Fruit fly (Drosophila melanogaster): ENCODE measurements around the gene CG17361.

The CG17361 gene

dm6 chr3L:14028485-14029384, 31.7 kb downstream of the CG17361 start, which contains the start of gene Ptip:
Ptip (minus strand) TSS chr3L:14029121.
- no peak for TF ChIP-seq Eip93F (GFP tag; optimal IDR thresholded peaks at IDR 0.05)
- TF ChIP-seq vri (GFP tag; optimal IDR thresholded peaks at IDR 0.05), result no peak
- no peak for TF ChIP-seq Ets21C (GFP tag; optimal IDR thresholded peaks at IDR 0.05)
- no peak for TF ChIP-seq spab (GFP tag; optimal IDR thresholded peaks at IDR 0.05)
- peak; percentile 62 for TF ChIP-seq fkh (GFP tag; optimal IDR thresholded peaks at IDR 0.05)
- TF ChIP-seq CG6792 (GFP tag; optimal IDR thresholded peaks at IDR 0.05), result peak; percentile 30
- no peak for TF ChIP-seq Hr39 (GFP tag; optimal IDR thresholded peaks at IDR 0.05)
- TF ChIP-seq CG3919 (GFP tag; optimal IDR thresholded peaks at IDR 0.05), result peak; percentile 77
- TF ChIP-seq Eip78C (GFP tag), result peak; percentile 15
- peak; percentile 46 for TF ChIP-seq esn (GFP tag; optimal IDR thresholded peaks at IDR 0.05)
- no peak for TF ChIP-seq CG3032 (tag; optimal IDR thresholded peaks at IDR 0.05)
- TF ChIP-seq topi (GFP tag; optimal IDR thresholded peaks at IDR 0.05), result no peak
- peak; percentile 19 for TF ChIP-seq CG8632 (GFP tag; optimal IDR thresholded peaks at IDR 0.05)
- TF ChIP-seq Lpt (GFP tag; optimal IDR thresholded peaks at IDR 0.05), result no peak
- no peak for TF ChIP-seq dsx (GFP tag; optimal IDR thresholded peaks at IDR 0.05; ENCODE audit: poor library complexity, severe bottlenecking)
- no peak for TF ChIP-seq CG1621 (tag; optimal IDR thresholded peaks at IDR 0.05)
- TF ChIP-seq CG15336 (GFP tag; IDR thresholded peaks at IDR 0.05), result peak; percentile 36; the same call in 1 of the 2 replicates
- peak; percentile 96 for TF ChIP-seq Blimp-1 (GFP tag; optimal IDR thresholded peaks at IDR 0.05)
- 0 out of 3 replicates have a peak, but pooled peaks have one; percentile 19 for TF ChIP-seq CG8119 (GFP tag; IDR thresholded peaks at IDR 0.05)
- TF ChIP-seq CG31627 (GFP tag; optimal IDR thresholded peaks at IDR 0.05), result no peak
- peak; percentile 39; the same call in 1 of the 3 replicates for TF ChIP-seq eg (GFP tag; IDR thresholded peaks at IDR 0.05)
- TF ChIP-seq CG7368 (GFP tag; optimal IDR thresholded peaks at IDR 0.05), result no peak
- peak; percentile 15 for TF ChIP-seq fd85E (GFP tag; optimal IDR thresholded peaks at IDR 0.05)
- no peak for TF ChIP-seq acj6 (GFP tag; optimal IDR thresholded peaks at IDR 0.05)
- no peak for TF ChIP-seq OdsH (GFP tag; optimal IDR thresholded peaks at IDR 0.05)
- peak; percentile 31 for TF ChIP-seq Sox14 (GFP tag; optimal IDR thresholded peaks at IDR 0.05)
- TF ChIP-seq dac (GFP tag; optimal IDR thresholded peaks at IDR 0.05), result peak; percentile 30
- peak; percentile 78 for TF ChIP-seq CG6163 (GFP tag; IDR thresholded peaks at IDR 0.05)
- TF ChIP-seq Sox15 (GFP tag; optimal IDR thresholded peaks at IDR 0.05), result no peak
- TF ChIP-seq Ets96B (tag; optimal IDR thresholded peaks at IDR 0.05), result no peak
- TF ChIP-seq CG11762 (GFP tag; optimal IDR thresholded peaks at IDR 0.05; ENCODE audit: insufficient read depth), result no peak
- peak; percentile 36 for TF ChIP-seq achi (GFP tag; optimal IDR thresholded peaks at IDR 0.05)

- TF ChIP-seq Hr38 (GFP tag; optimal IDR thresholded peaks at IDR 0.05) (no peak), net (GFP tag; optimal IDR thresholded peaks at IDR 0.05) (peak; percentile 3), Met (GFP tag; optimal IDR thresholded peaks at IDR 0.05) (peak; percentile 11), lz (GFP tag; optimal IDR thresholded peaks at IDR 0.05) (peak; percentile 12), CG11902 (GFP tag; optimal IDR thresholded peaks at IDR 0.05) (no peak), Eip78C (GFP tag) (peak; percentile 74), CG15336 (GFP tag; IDR thresholded peaks at IDR 0.05) (no peak; the same call in 1 of the 2 replicates), topi (GFP tag; optimal IDR thresholded peaks at IDR 0.05) (no peak), CG11762 (GFP tag; optimal IDR thresholded peaks at IDR 0.05; ENCODE audit: insufficient read depth) (peak; percentile 17), eg (GFP tag; IDR thresholded peaks at IDR 0.05) (no peak), CG6792 (GFP tag; optimal IDR thresholded peaks at IDR 0.05) (no peak), vri (GFP tag; optimal IDR thresholded peaks at IDR 0.05) (peak; percentile 54), CG8319 (GFP tag; optimal IDR thresholded peaks at IDR 0.05) (no peak), CG3919 (GFP tag; optimal IDR thresholded peaks at IDR 0.05) (peak; percentile 5), acj6 (GFP tag; optimal IDR thresholded peaks at IDR 0.05) (peak; percentile 25), CG6276 (GFP tag; optimal IDR thresholded peaks at IDR 0.05) (no peak), CG10669 (GFP tag; optimal IDR thresholded peaks at IDR 0.05) (peak; percentile 19), CG7368 (GFP tag; optimal IDR thresholded peaks at IDR 0.05) (no peak), CG8119 (GFP tag; IDR thresholded peaks at IDR 0.05) (no peak; the same call in 2 of the 3 replicates), CG6808 (GFP tag; optimal IDR thresholded peaks at IDR 0.05) (peak; percentile 63), Smox (GFP tag; optimal IDR thresholded peaks at IDR 0.05) (no peak), spab (GFP tag; optimal IDR thresholded peaks at IDR 0.05) (no peak), Hr39 (GFP tag; optimal IDR thresholded peaks at IDR 0.05) (peak; percentile 18), CG6163 (GFP tag; IDR thresholded peaks at IDR 0.05) (peak; percentile 19), pdm3 (GFP tag; optimal IDR thresholded peaks at IDR 0.05) (no peak), CG10631 (GFP tag; optimal IDR thresholded peaks at IDR 0.05) (peak; percentile 46), Sox102F (GFP tag; optimal IDR thresholded peaks at IDR 0.05) (peak; percentile 8)
Observed at dm6 chr3L:14031171-14032126, 34.5 kb downstream of the CG17361 start, which contains the start of the genes CG6650 and endos. CG6650 (plus strand) TSS chr3L:14031450. endos (minus strand) TSS chr3L:14031706.

Data from whole organism, prepupa.